Worm (Caenorhabditis elegans): ENCODE results near the gene clc-23.

ce11 chrIII:1059961-1060360 lies 39.2 kb downstream of the clc-23 start, which contains the start of gene BE0003N10.6:
- TF ChIP-seq him-1 (tag; optimal IDR thresholded peaks at IDR 0.05) (no peak), dao-5 (tag; optimal IDR thresholded peaks at IDR 0.05) (no peak)

Data from whole organism, L4/young adult.